Fruit fly (Drosophila melanogaster): ENCODE data around the gene Ilp4.
A peak's percentile ranks its signal among the peaks of the same experiment; 100 is the strongest.

The Ilp4 gene

dm6 chr3L:9804125-9804524, at the start of gene Ilp4:
Gene Ilp4, minus strand, starts transcription at chr3L:9804263.
- TF ChIP-seq CG4496 (GFP tag; IDR thresholded peaks at IDR 0.05): no peak
- no peak for TF ChIP-seq CG8301 (tag; optimal IDR thresholded peaks at IDR 0.05)

dm6 chr3L:9853140-9853746, 49.2 kb upstream of the Ilp4 start:
- peak; percentile 61 for TF ChIP-seq CG34367 (tag; optimal IDR thresholded peaks at IDR 0.05)
- TF ChIP-seq fd96Ca (GFP tag; IDR thresholded peaks at IDR 0.05): no peak
- TF ChIP-seq Ets98B (GFP tag; IDR thresholded peaks at IDR 0.05): no peak
- TF ChIP-seq CG12605 (GFP tag; IDR thresholded peaks at IDR 0.05): 0 out of 2 replicates have a peak, but pooled peaks have one; percentile 14
- no peak for TF ChIP-seq EcR (GFP tag; optimal IDR thresholded peaks at IDR 0.05)
- TF ChIP-seq CG13204 (GFP tag; optimal IDR thresholded peaks at IDR 0.05): peak; percentile 77
- peak; percentile 5 for TF ChIP-seq Pif1A (GFP tag; optimal IDR thresholded peaks at IDR 0.05)
- TF ChIP-seq gl (tag; optimal IDR thresholded peaks at IDR 0.05): peak; percentile 25
- peak; percentile 17 for TF ChIP-seq CG8159 (tag; optimal IDR thresholded peaks at IDR 0.05)
- peak; percentile 28 for TF ChIP-seq CG14655 (GFP tag; optimal IDR thresholded peaks at IDR 0.05)
- peak; percentile 62 for TF ChIP-seq CG15710 (tag; optimal IDR thresholded peaks at IDR 0.05)
- 0 out of 3 replicates have a peak, but pooled peaks have one; percentile 31 for TF ChIP-seq CG4496 (GFP tag; IDR thresholded peaks at IDR 0.05)

dm6 chr3L:9851000-9851671, 47.1 kb upstream of the Ilp4 start:
- TF ChIP-seq Pif1B (GFP tag; optimal IDR thresholded peaks at IDR 0.05) (no peak), rn (GFP tag; IDR thresholded peaks at IDR 0.05) (no peak), Pif1A (GFP tag; optimal IDR thresholded peaks at IDR 0.05) (peak; percentile 3), CG14655 (GFP tag; optimal IDR thresholded peaks at IDR 0.05) (peak; percentile 7), D1 (tag; optimal IDR thresholded peaks at IDR 0.05) (no peak), gl (tag; optimal IDR thresholded peaks at IDR 0.05) (no peak), CG34367 (tag; optimal IDR thresholded peaks at IDR 0.05) (no peak), CG4496 (GFP tag; IDR thresholded peaks at IDR 0.05) (0 out of 3 replicates have a peak, but pooled peaks have one; percentile 31), CG9948 (tag; optimal IDR thresholded peaks at IDR 0.05) (peak; percentile 15), CG8159 (tag; optimal IDR thresholded peaks at IDR 0.05) (peak; percentile 22), CG12605 (GFP tag; IDR thresholded peaks at IDR 0.05) (no peak), CG8301 (tag; optimal IDR thresholded peaks at IDR 0.05) (no peak), fd96Ca (GFP tag; IDR thresholded peaks at IDR 0.05) (no peak), EcR (GFP tag; optimal IDR thresholded peaks at IDR 0.05) (no peak), Ets98B (GFP tag; IDR thresholded peaks at IDR 0.05) (no peak), CG10348 (GFP tag; IDR thresholded peaks at IDR 0.05) (no peak), CG15710 (tag; optimal IDR thresholded peaks at IDR 0.05) (peak; percentile 14), CG17806 (tag; optimal IDR thresholded peaks at IDR 0.05) (peak; percentile 32)

dm6 chr3L:9850114-9850513, 46.1 kb upstream of the Ilp4 start:
- no peak for TF ChIP-seq CG15710 (tag; optimal IDR thresholded peaks at IDR 0.05)

dm6 chr3L:9848744-9849143, 44.7 kb upstream of the Ilp4 start:
- TF ChIP-seq CG8159 (tag; optimal IDR thresholded peaks at IDR 0.05) (peak; percentile 84), CG8301 (tag; optimal IDR thresholded peaks at IDR 0.05) (peak; percentile 69), CG13204 (GFP tag; optimal IDR thresholded peaks at IDR 0.05) (peak; percentile 85), Pif1B (GFP tag; optimal IDR thresholded peaks at IDR 0.05) (peak; percentile 82), fd96Ca (GFP tag; IDR thresholded peaks at IDR 0.05) (peak; percentile 55; the same call in 2 of the 3 replicates), CG17806 (tag; optimal IDR thresholded peaks at IDR 0.05) (peak; percentile 74), CG4496 (GFP tag; IDR thresholded peaks at IDR 0.05) (peak; percentile 81; the same call in 2 of the 3 replicates), gl (tag; optimal IDR thresholded peaks at IDR 0.05) (peak; percentile 97), CG14655 (GFP tag; optimal IDR thresholded peaks at IDR 0.05) (peak; percentile 90), Ets98B (GFP tag; IDR thresholded peaks at IDR 0.05) (peak; percentile 65), CG34367 (tag; optimal IDR thresholded peaks at IDR 0.05) (peak; percentile 76), rn (GFP tag; IDR thresholded peaks at IDR 0.05) (peak; percentile 47; the same call in 1 of the 2 replicates), D1 (tag; optimal IDR thresholded peaks at IDR 0.05) (peak; percentile 46), CG10348 (GFP tag; IDR thresholded peaks at IDR 0.05) (no peak), CG15710 (tag; optimal IDR thresholded peaks at IDR 0.05) (peak; percentile 73), EcR (GFP tag; optimal IDR thresholded peaks at IDR 0.05) (peak; percentile 43), CG12605 (GFP tag; IDR thresholded peaks at IDR 0.05) (peak; percentile 93), CG32121 (GFP tag; IDR thresholded peaks at IDR 0.05) (no peak), CG9948 (tag; optimal IDR thresholded peaks at IDR 0.05) (peak; percentile 73), Pif1A (GFP tag; optimal IDR thresholded peaks at IDR 0.05) (peak; percentile 91), Snoo (tag; optimal IDR thresholded peaks at IDR 0.05) (no peak)

dm6 chr3L:9847420-9847977, 43.4 kb upstream of the Ilp4 start:
- TF ChIP-seq fd96Ca (GFP tag; IDR thresholded peaks at IDR 0.05): 0 out of 3 replicates have a peak, but pooled peaks have one; percentile 25
- no peak for TF ChIP-seq rn (GFP tag; IDR thresholded peaks at IDR 0.05)
- no peak for TF ChIP-seq CG32121 (GFP tag; IDR thresholded peaks at IDR 0.05)
- no peak for TF ChIP-seq EcR (GFP tag; optimal IDR thresholded peaks at IDR 0.05)
- peak; percentile 1 for TF ChIP-seq Pif1A (GFP tag; optimal IDR thresholded peaks at IDR 0.05)

Data from whole organism, pupa.